Fruit fly (Drosophila melanogaster) whole organism, embryonic: ENCODE data around the gene CG43062.

Experiments used
- Bgb ChIP-seq: fragments of 200-800 bp; sonication (Bioruptor generic); IDR thresholded peaks from 2 replicates; pipeline ENCODE4 v1.3.6; 2022; ENCODE audit warnings: missing biosample characterization, missing genetic modification characterization; ENCODE audit not compliant: partially characterized antibody
- Blimp-1 ChIP-seq: fragments of 200-800 bp; sonication (Bioruptor generic); optimal IDR thresholded peaks from 3 replicates; lab custom pipeline; 2018; ENCODE audit warnings: missing biosample characterization, missing genetic modification characterization, mild to moderate bottlenecking, moderate library complexity, missing genetic modification reagents
- CG10267 ChIP-seq: fragments of 200-800 bp; sonication (Bioruptor generic); optimal IDR thresholded peaks from 2 replicates; lab custom pipeline; 2018; ENCODE audit warnings: missing biosample characterization, mild to moderate bottlenecking, missing genetic modification characterization, moderate library complexity
- CG10431 ChIP-seq: fragments of 200-800 bp; sonication (Bioruptor generic); optimal IDR thresholded peaks from 3 replicates; lab custom pipeline; 2018; ENCODE audit warnings: missing biosample characterization, mild to moderate bottlenecking, missing genetic modification characterization
- CG11504 ChIP-seq: fragments of 200-800 bp; sonication (Bioruptor generic); optimal IDR thresholded peaks from 3 replicates; lab custom pipeline; 2019; ENCODE audit warnings: missing biosample characterization, mild to moderate bottlenecking, missing genetic modification characterization, moderate library complexity
- CG13296 ChIP-seq: fragments of 200-800 bp; sonication (Bioruptor generic); optimal IDR thresholded peaks from 3 replicates; lab custom pipeline; 2018; ENCODE audit warnings: missing biosample characterization, mild to moderate bottlenecking, missing genetic modification characterization
- CG13624 ChIP-seq: fragments of 200-800 bp; sonication (Bioruptor generic); optimal IDR thresholded peaks from 2 replicates; lab custom pipeline; 2016; ENCODE audit warnings: missing biosample characterization, missing genetic modification characterization
- CG14860 ChIP-seq: fragments of 200-800 bp; sonication (Bioruptor generic); IDR thresholded peaks from 3 replicates; pipeline ENCODE4 v1.3.6; 2022; ENCODE audit warnings: missing biosample characterization, missing genetic modification characterization; ENCODE audit not compliant: partially characterized antibody
- CG15479 ChIP-seq: fragments of 200-800 bp; sonication (Bioruptor generic); optimal IDR thresholded peaks from 3 replicates; lab custom pipeline; 2019; ENCODE audit warnings: missing biosample characterization, mild to moderate bottlenecking, missing genetic modification characterization, moderate library complexity
- CG17385 ChIP-seq: fragments of 200-800 bp; sonication (Bioruptor generic); optimal IDR thresholded peaks from 3 replicates; lab custom pipeline; 2018; ENCODE audit warnings: missing biosample characterization, mild to moderate bottlenecking, missing genetic modification characterization
- CG31441 ChIP-seq: fragments of 200-800 bp; sonication (Bioruptor generic); IDR thresholded peaks from 2 replicates; pipeline ENCODE4 v1.3.6; 2022; ENCODE audit warnings: missing biosample characterization, missing genetic modification characterization
- CG3163 ChIP-seq: fragments of 200-800 bp; sonication (Bioruptor generic); optimal IDR thresholded peaks from 3 replicates; lab custom pipeline; 2016; ENCODE audit warnings: missing biosample characterization, missing genetic modification characterization
- CG3838 ChIP-seq: fragments of 200-800 bp; sonication (Bioruptor generic); optimal IDR thresholded peaks from 3 replicates; lab custom pipeline; 2016; ENCODE audit warnings: missing biosample characterization, missing genetic modification characterization
- CG3995 ChIP-seq: fragments of 200-800 bp; sonication (Bioruptor generic); optimal IDR thresholded peaks from 3 replicates; lab custom pipeline; 2016; ENCODE audit warnings: missing biosample characterization, missing genetic modification characterization
- CG4328 ChIP-seq: fragments of 200-800 bp; sonication (Bioruptor generic); optimal IDR thresholded peaks from 3 replicates; lab custom pipeline; 2017; ENCODE audit warnings: missing biosample characterization, missing genetic modification reagents, missing genetic modification characterization
- CG4617 ChIP-seq: fragments of 200-800 bp; sonication (Bioruptor generic); optimal IDR thresholded peaks from 3 replicates; lab custom pipeline; 2016; ENCODE audit warnings: missing biosample characterization, missing genetic modification characterization, borderline replicate concordance
- CG8290 ChIP-seq, 3 experiments: fragments of 200-800 bp; sonication (Bioruptor generic); optimal IDR thresholded peaks; 2 replicates each; lab custom pipeline; 2016 to 2019; ENCODE audit warnings: missing biosample characterization in 3 of 3, missing genetic modification characterization in 3 of 3, mild to moderate bottlenecking in 2 of 3, moderate library complexity in 1 of 3
- CG8765 ChIP-seq: fragments of 200-800 bp; sonication (Bioruptor generic); IDR thresholded peaks from 2 replicates; pipeline ENCODE4 v1.3.6; 2022; ENCODE audit warnings: missing biosample characterization, missing genetic modification characterization
- Dp ChIP-seq: fragments of 200-800 bp; sonication (Bioruptor generic); optimal IDR thresholded peaks from 2 replicates; lab custom pipeline; 2018; ENCODE audit warnings: missing biosample characterization, mild to moderate bottlenecking, missing genetic modification characterization, moderate library complexity
- Elba2 ChIP-seq: fragments of 200-800 bp; sonication (Bioruptor generic); optimal IDR thresholded peaks from 3 replicates; lab custom pipeline; 2016; ENCODE audit warnings: missing biosample characterization, missing genetic modification characterization
- HLHmδ ChIP-seq: fragments of 200-800 bp; sonication (Bioruptor generic); optimal IDR thresholded peaks from 2 replicates; lab custom pipeline; 2018; ENCODE audit warnings: missing biosample characterization, mild to moderate bottlenecking, missing genetic modification characterization, moderate library complexity
- Hey ChIP-seq: fragments of 200-800 bp; sonication (Bioruptor generic); optimal IDR thresholded peaks from 3 replicates; lab custom pipeline; 2018; ENCODE audit warnings: missing biosample characterization, mild to moderate bottlenecking, missing genetic modification characterization
- Max ChIP-seq: fragments of 200-800 bp; sonication (Bioruptor generic); optimal IDR thresholded peaks from 2 replicates; lab custom pipeline; 2016; ENCODE audit warnings: missing biosample characterization, mild to moderate bottlenecking, missing genetic modification characterization
- Med ChIP-seq: fragments of 200-800 bp; sonication (Bioruptor generic); peaks from one replicate; lab custom pipeline; 2016; ENCODE audit warnings: missing biosample characterization, missing genetic modification characterization, mild to moderate bottlenecking, inconsistent platforms, moderate library complexity
- Nf-YC ChIP-seq: fragments of 200-800 bp; optimal IDR thresholded peaks from 3 replicates; lab custom pipeline; 2019; ENCODE audit warnings: missing biosample characterization, mild to moderate bottlenecking, missing genetic modification characterization, moderate library complexity
- Pdp1 ChIP-seq, 2 experiments: fragments of 200-800 bp; sonication (Bioruptor generic); optimal IDR thresholded peaks; 3 replicates each; lab custom pipeline; 2016; ENCODE audit warnings: missing biosample characterization in 2 of 2, missing genetic modification characterization in 2 of 2, mild to moderate bottlenecking in 1 of 2, moderate library complexity in 1 of 2
- Sry-β ChIP-seq: fragments of 200-800 bp; sonication (Bioruptor generic); optimal IDR thresholded peaks from 2 replicates; lab custom pipeline; 2018; ENCODE audit warnings: missing biosample characterization, mild to moderate bottlenecking, missing genetic modification characterization, moderate library complexity
- Trl ChIP-seq, 3 experiments: fragments of >200 bp in 2 of 3; fragments of 200-800 bp in 1 of 3; sonication (Bioruptor generic) in 1 of 3; optimal IDR thresholded peaks; 2 replicates in 1 of 3; 3 replicates in 2 of 3; lab custom pipeline; 2016 to 2017; ENCODE audit warnings: missing biosample characterization in 1 of 3, missing genetic modification characterization in 1 of 3
- abd-A ChIP-seq: fragments of 200-800 bp; sonication (Bioruptor generic); optimal IDR thresholded peaks from 3 replicates; lab custom pipeline; 2019; ENCODE audit warnings: missing biosample characterization, mild to moderate bottlenecking, missing genetic modification characterization, moderate library complexity
- bigmax ChIP-seq: fragments of 200-800 bp; sonication (Bioruptor generic); optimal IDR thresholded peaks from 2 replicates; lab custom pipeline; 2018; ENCODE audit warnings: missing biosample characterization, mild to moderate bottlenecking, missing genetic modification characterization
- cg ChIP-seq: fragments of 200-800 bp; sonication (Bioruptor generic); optimal IDR thresholded peaks from 3 replicates; lab custom pipeline; 2019; ENCODE audit warnings: missing biosample characterization, mild to moderate bottlenecking, missing genetic modification characterization, moderate library complexity
- chm ChIP-seq: fragments of 200-800 bp; sonication (Bioruptor generic); IDR thresholded peaks from 2 replicates; pipeline ENCODE4 v1.3.6; 2022; ENCODE audit warnings: missing biosample characterization, missing genetic modification characterization
- cwo ChIP-seq: fragments of 200-800 bp; sonication (Bioruptor generic); optimal IDR thresholded peaks from 3 replicates; lab custom pipeline; 2017; ENCODE audit warnings: missing biosample characterization, missing genetic modification characterization, mild to moderate bottlenecking, moderate library complexity, missing genetic modification reagents
- eve ChIP-seq, 2 experiments: fragments of >200 bp; optimal IDR thresholded peaks; 2 replicates each; lab custom pipeline; 2017; ENCODE audit warnings: missing biosample characterization in 2 of 2, missing genetic modification characterization in 2 of 2
- grau ChIP-seq: fragments of 200-800 bp; optimal IDR thresholded peaks from 3 replicates; lab custom pipeline; 2019; ENCODE audit warnings: missing biosample characterization, mild to moderate bottlenecking, missing genetic modification characterization, moderate library complexity
- lola ChIP-seq, 3 experiments: fragments of >200 bp in 2 of 3; fragments of 200-800 bp in 1 of 3; sonication (Bioruptor generic) in 1 of 3; optimal IDR thresholded peaks; 2 replicates each; lab custom pipeline; 2017 to 2019; ENCODE audit warnings: missing biosample characterization in 3 of 3, missing genetic modification characterization in 3 of 3, mild to moderate bottlenecking in 1 of 3, moderate library complexity in 1 of 3
- oc ChIP-seq: fragments of 200-800 bp; sonication (Bioruptor generic); optimal IDR thresholded peaks from 2 replicates; lab custom pipeline; 2018; ENCODE audit warnings: missing biosample characterization, mild to moderate bottlenecking, missing genetic modification characterization, moderate library complexity
- so ChIP-seq: fragments of 200-800 bp; sonication (Bioruptor generic); IDR thresholded peaks from 3 replicates; pipeline ENCODE4 v1.3.6; 2022; ENCODE audit warnings: missing biosample characterization, missing genetic modification characterization
- stwl ChIP-seq: fragments of 200-800 bp; sonication (Bioruptor generic); optimal IDR thresholded peaks from 3 replicates; lab custom pipeline; 2018; ENCODE audit warnings: missing biosample characterization, mild to moderate bottlenecking, missing genetic modification characterization, moderate library complexity
- tll ChIP-seq, 2 experiments: fragments of 200-800 bp in 1 of 2; fragments of >200 bp in 1 of 2; sonication (Bioruptor generic) in 1 of 2; optimal IDR thresholded peaks; 2 replicates each; lab custom pipeline; 2017 to 2019; ENCODE audit warnings: missing biosample characterization in 2 of 2, missing genetic modification characterization in 2 of 2, mild to moderate bottlenecking in 1 of 2, moderate library complexity in 1 of 2
- yki ChIP-seq: fragments of >200 bp; optimal IDR thresholded peaks from 3 replicates; lab custom pipeline; 2018
- z ChIP-seq: fragments of 200-800 bp; sonication (Bioruptor generic); IDR thresholded peaks from 3 replicates; pipeline ENCODE4 v1.3.6; 2022; ENCODE audit warnings: missing biosample characterization, missing genetic modification characterization
- zf30C ChIP-seq: fragments of 200-800 bp; sonication (Bioruptor generic); optimal IDR thresholded peaks from 3 replicates; lab custom pipeline; 2018; ENCODE audit warnings: missing biosample characterization, mild to moderate bottlenecking, missing genetic modification characterization

CG43062 gene

dm6 chr3R:11758507-11759184 is 8.5 kb downstream of the CG43062 start (continued):
- TF ChIP-seq chm (GFP tag; lab: Robert Waterston, UW) (no peak), CG10267 (tag; lab: Kevin White, UChicago) (no peak), CG10431 (GFP tag; lab: Kevin White, UChicago) (peak; percentile 20), grau (tag; lab: Kevin White, UChicago) (peak; percentile 32), CG13296 (GFP tag; lab: Kevin White, UChicago) (peak; percentile 29), eve (GFP tag; optimal IDR thresholded peaks at IDR 0.05; lab: Kevin White, UChicago) (peak in 1 of 2 experiments; percentile 78), so (GFP tag; lab: Robert Waterston, UW) (no peak), stwl (tag; lab: Kevin White, UChicago) (no peak), Bgb (GFP tag; lab: Robert Waterston, UW) (no peak), CG31441 (no peak), lola (GFP tag; optimal IDR thresholded peaks at IDR 0.05; lab: Kevin White, UChicago) (peak in 1 of 3 experiments; percentile 6), CG4328 (GFP tag; lab: Kevin White, UChicago) (peak; percentile 46), Hey (tag; lab: Kevin White, UChicago) (no peak)
- TF ChIP-seq, all 482 proteins: peak for 69

dm6 chr3R:11759185-11759731 is 9.1 kb downstream of the CG43062 start:
- TF ChIP-seq CG3995 (GFP tag; lab: Kevin White, UChicago) (no peak), CG8290 (GFP tag; optimal IDR thresholded peaks at IDR 0.05; lab: Kevin White, UChicago) (no peak), CG8290 (tag; optimal IDR thresholded peaks at IDR 0.05; lab: Kevin White, UChicago) (peak in 1 of 2 experiments; percentile 53), CG11504 (peak; percentile 9), Nf-YC (tag; lab: Kevin White, UChicago) (peak; percentile 0), cwo (GFP tag; lab: Kevin White, UChicago) (peak; percentile 33), Sry-β (GFP tag; lab: Kevin White, UChicago) (no peak), Max (GFP tag; lab: Kevin White, UChicago) (peak; percentile 3), CG13624 (peak; percentile 81), HLHmδ (peak; percentile 18), CG15479 (GFP tag; lab: Kevin White, UChicago) (peak; percentile 60), CG14860 (GFP tag; lab: Robert Waterston, UW) (no peak), CG4617 (GFP tag; lab: Kevin White, UChicago) (no peak), tll (GFP tag; optimal IDR thresholded peaks at IDR 0.05; lab: Kevin White, UChicago) (peak in 1 of 2 experiments; percentile 7), Pdp1 (GFP tag; optimal IDR thresholded peaks at IDR 0.05; lab: Kevin White, UChicago) (peak in 1 of 2 experiments; percentile 60), CG17385 (GFP tag; lab: Kevin White, UChicago) (peak; percentile 43), cg (GFP tag; lab: Kevin White, UChicago) (peak; percentile 90), CG3838 (peak; percentile 14), Med (peak; percentile 64), Trl (optimal IDR thresholded peaks at IDR 0.05; lab: Kevin White, UChicago) (peak in 1 of 2 experiments; percentile 39), Trl (GFP tag; optimal IDR thresholded peaks at IDR 0.05; lab: Kevin White, UChicago) (no peak)

- TF ChIP-seq Dp (GFP tag; lab: Kevin White, UChicago) (peak; percentile 32), CG8765 (no peak), Med (peak; percentile 41), CG8290 (GFP tag; optimal IDR thresholded peaks at IDR 0.05; lab: Kevin White, UChicago) (no peak), CG8290 (tag; optimal IDR thresholded peaks at IDR 0.05; lab: Kevin White, UChicago) (peak in 1 of 2 experiments; percentile 25), oc (tag; lab: Kevin White, UChicago) (no peak), stwl (tag; lab: Kevin White, UChicago) (no peak), HLHmδ (peak; percentile 14), zf30C (peak; percentile 15), z (GFP tag; lab: Robert Waterston, UW) (no peak), Elba2 (GFP tag; lab: Kevin White, UChicago) (peak; percentile 47), abd-A (tag; lab: Kevin White, UChicago) (no peak), Blimp-1 (peak; percentile 44), yki (lab: Kevin White, UChicago) (peak; percentile 82), Pdp1 (GFP tag; optimal IDR thresholded peaks at IDR 0.05; lab: Kevin White, UChicago) (no peak), Trl (optimal IDR thresholded peaks at IDR 0.05; lab: Kevin White, UChicago) (peak; percentile 92 to 95), Trl (GFP tag; optimal IDR thresholded peaks at IDR 0.05; lab: Kevin White, UChicago) (no peak), CG3163 (GFP tag; lab: Kevin White, UChicago) (peak; percentile 90), bigmax (GFP tag; lab: Kevin White, UChicago) (no peak)
Measured at dm6 chr3R:11759971-11760370, 9.8 kb downstream of the CG43062 start.
